Fruit fly (Drosophila melanogaster) whole organism, embryonic: ENCODE measurements around the gene CG13876.
A peak's percentile ranks its signal among the peaks of the same experiment; 100 is the strongest.

Source experiments
- Bgb ChIP-seq: fragments of 200-800 bp; sonication (Bioruptor generic); IDR thresholded peaks from 2 replicates; pipeline ENCODE4 v1.3.6; 2022; ENCODE audit warnings: missing biosample characterization, missing genetic modification characterization; ENCODE audit not compliant: partially characterized antibody
- BtbVII ChIP-seq: fragments of 200-800 bp; sonication (Bioruptor generic); optimal IDR thresholded peaks from 3 replicates; lab custom pipeline; 2017; ENCODE audit warnings: missing biosample characterization, mild to moderate bottlenecking, missing genetic modification characterization
- CG1024 ChIP-seq: fragments of 200-800 bp; sonication (Bioruptor generic); IDR thresholded peaks from 2 replicates; pipeline ENCODE4 v1.3.6; 2022; ENCODE audit warnings: missing biosample characterization, missing genetic modification characterization
- CG11247 ChIP-seq: fragments of 200-800 bp; sonication (Bioruptor generic); IDR thresholded peaks from 2 replicates; pipeline ENCODE4 v1.3.6; 2022; ENCODE audit warnings: missing biosample characterization, missing genetic modification characterization
- CG11456 ChIP-seq: fragments of 200-800 bp; sonication (Bioruptor generic); IDR thresholded peaks from 3 replicates; pipeline ENCODE4 v1.3.6; 2022; ENCODE audit warnings: missing biosample characterization, missing genetic modification characterization
- CG12299 ChIP-seq: fragments of 200-800 bp; sonication (Bioruptor generic); optimal IDR thresholded peaks from 2 replicates; lab custom pipeline; 2018; ENCODE audit warnings: missing biosample characterization, mild to moderate bottlenecking, missing genetic modification characterization
- CG15479 ChIP-seq: fragments of 200-800 bp; sonication (Bioruptor generic); optimal IDR thresholded peaks from 3 replicates; lab custom pipeline; 2019; ENCODE audit warnings: missing biosample characterization, mild to moderate bottlenecking, missing genetic modification characterization, moderate library complexity
- CG2889 ChIP-seq: fragments of 200-800 bp; sonication (Bioruptor generic); IDR thresholded peaks from 3 replicates; pipeline ENCODE4 v1.3.6; 2022; ENCODE audit warnings: missing biosample characterization, missing genetic modification characterization
- CG32767 ChIP-seq: fragments of 200-800 bp; sonication (Bioruptor generic); IDR thresholded peaks from 2 replicates; pipeline ENCODE4 v1.3.6; 2022; ENCODE audit warnings: missing biosample characterization, missing genetic modification characterization
- CG3281 ChIP-seq: fragments of 200-800 bp; sonication (Bioruptor generic); optimal IDR thresholded peaks from 3 replicates; lab custom pipeline; 2017; ENCODE audit warnings: missing biosample characterization, mild to moderate bottlenecking, missing genetic modification characterization
- CG33213 ChIP-seq: fragments of 200-800 bp; sonication (Bioruptor generic); optimal IDR thresholded peaks from 3 replicates; lab custom pipeline; 2016; ENCODE audit warnings: missing biosample characterization, missing genetic modification characterization
- CG34376 ChIP-seq: fragments of 200-800 bp; sonication (Bioruptor generic); optimal IDR thresholded peaks from 2 replicates; lab custom pipeline; 2018; ENCODE audit warnings: missing biosample characterization, mild to moderate bottlenecking, missing genetic modification characterization
- CG4328 ChIP-seq: fragments of 200-800 bp; sonication (Bioruptor generic); optimal IDR thresholded peaks from 3 replicates; lab custom pipeline; 2017; ENCODE audit warnings: missing biosample characterization, missing genetic modification reagents, missing genetic modification characterization
- CG4360 ChIP-seq: fragments of 200-800 bp; sonication (Bioruptor generic); IDR thresholded peaks from 2 replicates; pipeline ENCODE4 v1.3.6; 2022; ENCODE audit warnings: missing biosample characterization, missing genetic modification characterization
- CG5953 ChIP-seq: fragments of 200-800 bp; sonication (Bioruptor generic); IDR thresholded peaks from 2 replicates; pipeline ENCODE4 v1.3.6; 2022; ENCODE audit warnings: missing biosample characterization, missing genetic modification characterization
- CG6175 ChIP-seq: fragments of 200-800 bp; sonication (Bioruptor generic); IDR thresholded peaks from 3 replicates; pipeline ENCODE4 v1.3.6; 2022; ENCODE audit warnings: missing biosample characterization, missing genetic modification characterization
- CG7987 ChIP-seq: fragments of 200-800 bp; sonication (Bioruptor generic); optimal IDR thresholded peaks from 2 replicates; lab custom pipeline; 2018; ENCODE audit warnings: missing biosample characterization, mild to moderate bottlenecking, missing genetic modification characterization, moderate library complexity
- CG8089 ChIP-seq: fragments of 200-800 bp; sonication (Bioruptor generic); optimal IDR thresholded peaks from 3 replicates; lab custom pipeline; 2016; ENCODE audit warnings: missing biosample characterization, missing genetic modification characterization
- CG8478 ChIP-seq: fragments of >200 bp; optimal IDR thresholded peaks from 2 replicates; lab custom pipeline; 2018
- CG9215 ChIP-seq: fragments of 200-800 bp; sonication (Bioruptor generic); IDR thresholded peaks from 2 replicates; pipeline ENCODE4 v1.3.6; 2022; ENCODE audit warnings: missing biosample characterization, missing genetic modification characterization
- CG9727 ChIP-seq: fragments of 200-800 bp; sonication (Bioruptor generic); optimal IDR thresholded peaks from 3 replicates; lab custom pipeline; 2017; ENCODE audit warnings: missing biosample characterization, mild to moderate bottlenecking, missing genetic modification characterization
- D ChIP-seq, 2 experiments: fragments of 200-800 bp in 1 of 2; fragments of >200 bp in 1 of 2; sonication (Bioruptor generic) in 1 of 2; optimal IDR thresholded peaks; 2 replicates in 1 of 2; 3 replicates in 1 of 2; lab custom pipeline; 2017; ENCODE audit warnings: mild to moderate bottlenecking in 1 of 2, missing biosample characterization in 1 of 2, missing genetic modification characterization in 1 of 2, missing genetic modification reagents in 1 of 2
- Dip2 ChIP-seq: fragments of 200-800 bp; sonication (Bioruptor generic); IDR thresholded peaks from 2 replicates; pipeline ENCODE4 v1.3.6; 2022; ENCODE audit warnings: missing biosample characterization, missing genetic modification characterization
- ERR ChIP-seq: fragments of 200-800 bp; sonication (Bioruptor generic); optimal IDR thresholded peaks from 2 replicates; lab custom pipeline; 2016; ENCODE audit warnings: missing biosample characterization, missing genetic modification characterization
- Hr78 ChIP-seq, 2 experiments: fragments of 200-800 bp in 1 of 2; fragments of >200 bp in 1 of 2; sonication (Bioruptor generic) in 1 of 2; optimal IDR thresholded peaks; 2 replicates each; lab custom pipeline; 2017 to 2019; ENCODE audit warnings: missing biosample characterization in 2 of 2, missing genetic modification characterization in 2 of 2, mild to moderate bottlenecking in 1 of 2, moderate library complexity in 1 of 2
- Hsf ChIP-seq: fragments of 200-800 bp; sonication (Bioruptor generic); optimal IDR thresholded peaks from 3 replicates; lab custom pipeline; 2016; ENCODE audit warnings: missing biosample characterization, missing genetic modification characterization
- Med ChIP-seq: fragments of 200-800 bp; sonication (Bioruptor generic); peaks from one replicate; lab custom pipeline; 2016; ENCODE audit warnings: missing biosample characterization, missing genetic modification characterization, mild to moderate bottlenecking, inconsistent platforms, moderate library complexity
- Pdp1 ChIP-seq, 2 experiments: fragments of 200-800 bp; sonication (Bioruptor generic); optimal IDR thresholded peaks; 3 replicates each; lab custom pipeline; 2016; ENCODE audit warnings: missing biosample characterization in 2 of 2, missing genetic modification characterization in 2 of 2, mild to moderate bottlenecking in 1 of 2, moderate library complexity in 1 of 2
- Xbp1 ChIP-seq: fragments of 200-800 bp; sonication (Bioruptor generic); optimal IDR thresholded peaks from 3 replicates; lab custom pipeline; 2016; ENCODE audit warnings: missing biosample characterization, mild to moderate bottlenecking, missing genetic modification characterization
- bbx ChIP-seq: fragments of 200-800 bp; sonication (Bioruptor generic); IDR thresholded peaks from 2 replicates; pipeline ENCODE4 v1.3.6; 2022; ENCODE audit warnings: missing biosample characterization, missing genetic modification characterization; ENCODE audit not compliant: partially characterized antibody
- chinmo ChIP-seq: fragments of 200-800 bp; sonication (Bioruptor generic); IDR thresholded peaks from 4 replicates; pipeline ENCODE4 v1.3.6; 2022; ENCODE audit warnings: missing biosample characterization, missing genetic modification characterization; ENCODE audit not compliant: partially characterized antibody
- chm ChIP-seq: fragments of 200-800 bp; sonication (Bioruptor generic); IDR thresholded peaks from 2 replicates; pipeline ENCODE4 v1.3.6; 2022; ENCODE audit warnings: missing biosample characterization, missing genetic modification characterization
- corto ChIP-seq: fragments of 200-800 bp; sonication (Bioruptor generic); optimal IDR thresholded peaks from 2 replicates; lab custom pipeline; 2016; ENCODE audit warnings: missing biosample characterization, mild to moderate bottlenecking, missing genetic modification characterization, moderate library complexity
- dan ChIP-seq: fragments of 200-800 bp; sonication (Bioruptor generic); IDR thresholded peaks from 2 replicates; pipeline ENCODE4 v1.3.6; 2022; ENCODE audit warnings: missing biosample characterization, missing genetic modification characterization
- gro ChIP-seq: fragments of 200-800 bp; sonication (Bioruptor generic); optimal IDR thresholded peaks from 2 replicates; lab custom pipeline; 2016; ENCODE audit warnings: missing biosample characterization, missing genetic modification characterization
- her ChIP-seq: fragments of 200-800 bp; sonication (Bioruptor generic); optimal IDR thresholded peaks from 2 replicates; lab custom pipeline; 2016; ENCODE audit warnings: missing biosample characterization, missing genetic modification characterization
- hkb ChIP-seq, 2 experiments: fragments of 200-800 bp in 1 of 2; fragments of >200 bp in 1 of 2; sonication (Bioruptor generic) in 1 of 2; IDR thresholded peaks in 1 of 2; optimal IDR thresholded peaks in 1 of 2; 2 replicates each; pipeline versions ENCODE4 v1.3.6 to Lab custom; 2017 to 2022; ENCODE audit warnings: missing biosample characterization in 1 of 2, missing genetic modification characterization in 1 of 2
- klu ChIP-seq: fragments of 200-800 bp; sonication (Bioruptor generic); IDR thresholded peaks from 2 replicates; pipeline ENCODE4 v1.3.6; 2022; ENCODE audit warnings: missing biosample characterization, missing genetic modification characterization
- knrl ChIP-seq: fragments of 200-800 bp; sonication (Bioruptor generic); IDR thresholded peaks from 3 replicates; pipeline ENCODE4 v1.3.6; 2022; ENCODE audit warnings: missing biosample characterization, missing genetic modification characterization; ENCODE audit not compliant: partially characterized antibody
- p53 ChIP-seq: fragments of 200-800 bp; sonication (Bioruptor generic); optimal IDR thresholded peaks from 2 replicates; lab custom pipeline; 2016; ENCODE audit warnings: missing biosample characterization, missing genetic modification characterization
- phol ChIP-seq: fragments of 200-800 bp; sonication (Bioruptor generic); optimal IDR thresholded peaks from 3 replicates; lab custom pipeline; 2018; ENCODE audit warnings: missing biosample characterization, mild to moderate bottlenecking, missing genetic modification characterization, moderate library complexity
- pzg ChIP-seq: fragments of 200-800 bp; sonication (Bioruptor generic); optimal IDR thresholded peaks from 3 replicates; lab custom pipeline; 2018; ENCODE audit warnings: missing biosample characterization, mild to moderate bottlenecking, missing genetic modification characterization, moderate library complexity
- sim ChIP-seq: fragments of 200-800 bp; sonication (Bioruptor generic); IDR thresholded peaks from 2 replicates; pipeline ENCODE4 v1.3.6; 2022; ENCODE audit warnings: missing biosample characterization, missing genetic modification characterization
- slou ChIP-seq: fragments of 200-800 bp; sonication (Bioruptor generic); optimal IDR thresholded peaks from 3 replicates; lab custom pipeline; 2016; ENCODE audit warnings: missing biosample characterization, missing genetic modification characterization
- sqz ChIP-seq: fragments of 200-800 bp; sonication (Bioruptor generic); optimal IDR thresholded peaks from 3 replicates; lab custom pipeline; 2018; ENCODE audit warnings: missing biosample characterization, mild to moderate bottlenecking, missing genetic modification characterization
- tgo ChIP-seq: fragments of 200-800 bp; sonication (Bioruptor generic); IDR thresholded peaks from 3 replicates; pipeline ENCODE4 v1.3.6; 2022; ENCODE audit warnings: missing biosample characterization, missing genetic modification characterization
- z ChIP-seq: fragments of 200-800 bp; sonication (Bioruptor generic); IDR thresholded peaks from 3 replicates; pipeline ENCODE4 v1.3.6; 2022; ENCODE audit warnings: missing biosample characterization, missing genetic modification characterization

Gene CG13876

DNA sequence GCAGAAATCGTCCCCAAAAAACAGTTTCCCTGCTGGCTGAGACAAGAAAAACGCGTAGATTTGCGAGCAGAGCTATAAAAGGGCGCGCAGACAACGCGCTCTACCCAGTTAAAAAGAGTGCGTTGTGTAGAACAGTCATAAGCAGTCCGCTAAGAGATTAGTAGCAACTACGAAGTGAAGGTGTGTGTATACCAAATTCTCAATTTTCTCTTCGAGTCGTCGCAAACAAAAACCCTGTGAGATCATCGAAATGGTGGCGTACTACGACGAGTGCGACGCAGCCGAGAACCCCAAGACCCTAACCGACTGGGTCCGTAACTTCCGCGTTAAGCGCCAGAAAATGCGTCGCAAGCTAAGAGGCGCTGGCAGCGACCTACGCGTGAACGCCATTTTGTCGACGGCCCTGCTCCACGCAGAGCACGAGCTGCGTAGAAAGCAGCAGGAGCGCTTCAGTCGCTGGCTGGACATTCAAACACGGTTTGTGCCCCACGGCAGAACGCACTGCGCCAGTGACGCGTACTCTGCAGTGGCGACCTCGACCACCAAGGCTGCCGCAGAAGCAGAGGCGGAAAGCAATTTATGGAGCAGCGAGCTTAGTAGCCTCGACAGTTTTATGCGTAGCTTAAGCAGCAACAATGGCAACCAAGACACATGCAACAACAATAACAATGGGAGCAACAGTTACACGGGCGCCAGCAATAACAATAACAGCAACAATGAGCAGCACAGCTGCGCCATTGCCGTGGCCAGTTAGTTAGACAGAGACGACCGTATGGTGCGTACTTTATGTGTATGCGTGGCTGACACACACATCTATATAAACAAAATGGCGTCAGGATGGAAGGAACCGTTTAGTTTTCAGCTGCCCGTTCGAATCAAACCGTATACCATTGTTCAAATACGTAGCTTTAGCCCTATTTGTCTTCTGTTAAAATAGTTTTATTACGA is 18.3 kb downstream of the CG13876 start (continued):
- TF ChIP-seq CG3281 (GFP tag; lab: Kevin White, UChicago) (no peak), CG8478 (lab: Kevin White, UChicago) (peak; percentile 86), CG8089 (GFP tag; lab: Kevin White, UChicago) (peak; percentile 4), CG1024 (peak; percentile 6; the same call in 1 of the 2 replicates), CG7987 (GFP tag; lab: Kevin White, UChicago) (peak; percentile 43), CG5953 (GFP tag; lab: Robert Waterston, UW) (peak; percentile 55; the same call in 1 of the 2 replicates), her (GFP tag; lab: Kevin White, UChicago) (peak; percentile 60), CG33213 (GFP tag; lab: Kevin White, UChicago) (peak; percentile 2), CG6175 (GFP tag; lab: Robert Waterston, UW) (peak; percentile 72; the same call in 1 of the 3 replicates), pzg (GFP tag; lab: Kevin White, UChicago) (peak; percentile 20), phol (tag; lab: Kevin White, UChicago) (peak; percentile 97), slou (GFP tag; lab: Kevin White, UChicago) (no peak), gro (GFP tag; lab: Kevin White, UChicago) (peak; percentile 47), sim (GFP tag; lab: Robert Waterston, UW) (peak; percentile 51; the same call in 1 of the 2 replicates), CG2889 (no peak), tgo (GFP tag; lab: Robert Waterston, UW) (no peak), CG11247 (GFP tag; lab: Robert Waterston, UW) (peak; percentile 51; the same call in 1 of the 2 replicates), bbx (GFP tag; lab: Robert Waterston, UW) (peak; percentile 64), BtbVII (GFP tag; lab: Kevin White, UChicago) (peak; percentile 6), Med (peak; percentile 85), CG9727 (peak; percentile 56), knrl (GFP tag; lab: Robert Waterston, UW) (0 out of 3 replicates have a peak, but pooled peaks have one; percentile 36), CG34376 (peak; percentile 64), CG4328 (GFP tag; lab: Kevin White, UChicago) (peak; percentile 17), Hr78 (GFP tag; optimal IDR thresholded peaks at IDR 0.05; lab: Kevin White, UChicago) (no peak), CG4360 (GFP tag; lab: Robert Waterston, UW) (peak; percentile 80), CG11456 (peak; percentile 57; the same call in 2 of the 3 replicates), Bgb (GFP tag; lab: Robert Waterston, UW) (peak; percentile 65), Hsf (GFP tag; lab: Kevin White, UChicago) (no peak), chm (peak; percentile 82), ERR (peak; percentile 40)

DNA sequence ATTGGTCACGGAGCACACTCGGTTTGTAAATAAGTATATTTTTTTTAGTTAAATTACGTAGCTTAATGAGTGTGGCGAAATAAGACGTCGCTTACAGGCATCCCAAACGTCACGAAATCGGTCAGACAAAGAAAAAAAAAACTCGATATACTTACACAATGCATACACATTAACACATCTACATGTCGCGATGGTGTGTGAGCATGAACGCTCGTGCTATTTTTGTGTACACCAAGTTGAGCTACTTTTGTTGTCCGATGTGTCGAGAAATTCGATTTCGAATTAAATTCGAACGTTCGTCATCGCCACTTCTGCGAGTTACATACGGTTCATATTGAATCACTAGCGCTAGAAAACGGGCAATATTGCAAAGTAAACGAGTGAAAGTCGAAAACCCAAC is 19.2 kb downstream of the CG13876 start:
- TF ChIP-seq sqz (GFP tag; lab: Kevin White, UChicago): peak; percentile 87
- peak; percentile 13 for TF ChIP-seq CG12299 (tag; lab: Kevin White, UChicago)
- peak; percentile 92 for TF ChIP-seq CG32767 (GFP tag; lab: Robert Waterston, UW)
- peak in 1 of 2 experiments; percentile 91 for TF ChIP-seq Pdp1 (GFP tag; optimal IDR thresholded peaks at IDR 0.05; lab: Kevin White, UChicago)
- peak; percentile 69 for TF ChIP-seq p53
- TF ChIP-seq CG9215 (GFP tag; lab: Robert Waterston, UW): no peak
- TF ChIP-seq CG15479 (GFP tag; lab: Kevin White, UChicago): peak; percentile 26
- no peak for TF ChIP-seq Xbp1 (GFP tag; lab: Kevin White, UChicago)
- TF ChIP-seq z (GFP tag; lab: Robert Waterston, UW): peak; percentile 83
- TF ChIP-seq klu (GFP tag; lab: Robert Waterston, UW): no peak
- no peak for TF ChIP-seq D (optimal IDR thresholded peaks at IDR 0.05; lab: Kevin White, UChicago)
- no peak for TF ChIP-seq D (GFP tag; optimal IDR thresholded peaks at IDR 0.05; lab: Kevin White, UChicago)
- peak; percentile 12 for TF ChIP-seq BtbVII (GFP tag; lab: Kevin White, UChicago)
- TF ChIP-seq Dip2: no peak
- TF ChIP-seq corto: peak; percentile 12
- peak; percentile 44; the same call in 1 of the 4 replicates for TF ChIP-seq chinmo (GFP tag; lab: Robert Waterston, UW)
- no peak for TF ChIP-seq hkb (optimal IDR thresholded peaks at IDR 0.05; lab: Kevin White, UChicago)
- TF ChIP-seq hkb (GFP tag; IDR thresholded peaks at IDR 0.05; lab: Robert Waterston, UW): 0 out of 2 replicates have a peak, but pooled peaks have one; percentile 12
- no peak for TF ChIP-seq dan
